Worm (Caenorhabditis elegans): Measurements from ENCODE around the gene srg-8.

DNA sequence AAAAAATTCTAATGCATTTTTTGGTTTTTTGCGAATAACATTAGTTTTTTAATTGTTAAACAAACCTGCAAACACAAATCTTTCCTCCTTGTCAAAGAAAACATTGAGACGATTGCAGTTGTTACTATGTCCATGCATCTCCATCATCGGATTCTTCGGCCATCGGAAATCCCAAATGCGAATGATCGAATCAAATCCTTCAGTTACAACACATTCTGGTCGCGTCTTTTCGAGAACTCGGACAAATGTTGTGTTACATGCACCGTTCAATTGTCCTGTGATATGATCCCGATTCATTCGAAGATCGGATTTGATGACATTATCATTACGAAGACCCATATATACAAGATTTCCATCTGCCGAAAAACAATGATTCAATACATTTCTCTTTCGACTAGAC lies 45.7 kb upstream of the srg-8 start:
- TF ChIP-seq nhr-6 (tag; optimal IDR thresholded peaks at IDR 0.05) (no peak), vab-7 (GFP tag; IDR thresholded peaks at IDR 0.05) (no peak), ces-1 (GFP tag; optimal IDR thresholded peaks at IDR 0.05) (no peak), snpc-4 (tag; optimal IDR thresholded peaks at IDR 0.05) (no peak), dmd-6 (GFP tag; IDR thresholded peaks at IDR 0.05) (no peak), egl-27 (tag; optimal IDR thresholded peaks at IDR 0.05) (no peak), nhr-237 (tag; optimal IDR thresholded peaks at IDR 0.05) (no peak), ceh-82 (tag; optimal IDR thresholded peaks at IDR 0.05) (no peak), ceh-28 (tag; optimal IDR thresholded peaks at IDR 0.05) (no peak), nhr-77 (tag; optimal IDR thresholded peaks at IDR 0.05) (no peak), lsy-2 (tag; optimal IDR thresholded peaks at IDR 0.05) (no peak)

Measured in whole organism, L4 larva.